Fruit fly (Drosophila melanogaster) S2 (cell line): ENCODE measurements around the gene CG6125.

Source experiments
- CG8478 ChIP-seq: fragments of >200 bp; optimal IDR thresholded peaks from 2 replicates; lab custom pipeline; 2018
- CTCF ChIP-seq, 2 experiments: fragments of >200 bp; optimal IDR thresholded peaks; 2 replicates each; lab custom pipeline; 2018

Gene CG6125

DNA sequence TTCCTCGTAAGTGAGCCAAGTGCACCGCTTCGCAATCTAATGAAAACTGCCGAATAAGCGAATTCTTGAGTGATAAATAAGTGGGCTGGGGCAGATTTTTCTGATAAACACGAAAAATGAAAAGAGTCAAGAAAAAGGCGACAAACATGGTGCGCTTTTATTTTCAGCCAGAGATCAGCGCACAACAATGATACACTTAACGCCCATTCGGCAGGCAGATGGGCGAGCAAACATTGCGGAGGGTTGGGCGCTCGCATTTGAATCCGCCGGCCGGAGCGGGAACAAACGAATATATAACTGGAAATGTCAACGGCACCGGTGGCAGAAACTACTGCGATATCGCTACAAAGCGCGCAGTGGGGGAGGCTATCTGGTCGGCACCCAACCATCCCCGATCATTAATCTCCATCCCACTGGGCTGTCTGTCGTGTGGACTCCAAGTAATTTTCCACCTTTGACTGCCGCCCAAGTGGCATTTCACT lies at the start of gene CG6125:
CG6125 (minus strand) TSS at position 51 of the 482 bp plus-strand sequence.
- no peak for TF ChIP-seq CTCF (optimal IDR thresholded peaks at IDR 0.05; lab: Kevin White, UChicago)
- TF ChIP-seq CG8478 (lab: Kevin White, UChicago) = no peak

DNA sequence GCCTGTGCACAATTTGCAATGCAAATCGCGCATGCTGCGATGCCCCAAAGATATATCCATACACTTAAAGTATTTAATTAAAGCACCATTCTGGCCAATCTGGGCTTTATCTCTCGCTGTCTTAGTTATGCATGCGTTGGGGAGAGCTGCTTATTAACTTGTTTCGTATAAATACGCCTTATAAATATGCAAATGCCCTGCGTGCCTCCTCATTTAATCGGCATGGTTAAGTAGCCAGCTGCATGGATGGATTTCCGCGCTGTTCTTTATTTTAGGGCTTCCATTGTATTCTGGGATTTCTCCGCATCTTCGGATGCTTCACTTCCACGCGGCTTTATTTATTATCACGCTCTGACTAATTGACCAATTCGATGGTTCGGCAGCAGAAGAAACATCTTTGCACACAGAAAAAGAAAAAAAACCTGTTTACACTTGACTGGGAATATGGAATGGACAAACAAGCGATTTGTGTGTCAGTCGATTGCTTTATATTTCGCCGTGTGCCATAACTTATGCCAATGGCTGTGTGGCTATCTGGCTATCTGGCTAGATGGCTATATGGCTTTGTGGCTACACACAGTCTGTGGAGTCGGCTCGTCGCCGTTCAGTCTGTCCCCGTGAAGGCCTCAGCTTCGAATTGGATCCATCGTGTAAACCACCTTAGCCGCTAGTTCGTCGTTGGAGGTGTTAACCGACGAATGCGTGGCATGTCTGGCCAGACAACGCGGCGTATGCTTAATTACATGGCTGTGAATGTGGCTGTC lies 44.7 kb upstream of the CG6125 start:
- TF ChIP-seq CG8478 (lab: Kevin White, UChicago) = no peak
- TF ChIP-seq CTCF (optimal IDR thresholded peaks at IDR 0.05; lab: Kevin White, UChicago) = no peak

DNA sequence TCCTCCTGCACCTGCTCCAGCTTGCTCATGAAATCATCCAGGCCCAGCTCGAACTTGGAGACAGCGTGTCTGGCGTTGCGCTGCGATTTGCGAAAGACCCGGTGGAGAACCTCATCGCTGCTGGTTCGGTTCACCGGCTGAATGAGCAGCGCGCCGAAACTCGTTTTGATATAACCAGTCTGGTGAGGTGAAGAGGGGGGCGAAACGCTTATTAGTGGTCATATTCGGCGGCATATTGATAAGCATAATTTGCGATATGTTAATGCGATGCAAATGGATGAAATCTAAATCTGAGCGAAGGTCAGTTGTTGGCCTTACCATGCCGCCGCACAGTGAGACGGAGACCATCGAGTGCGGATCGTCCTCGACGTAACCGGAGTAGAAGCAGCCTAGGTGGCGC lies 41.8 kb upstream of the CG6125 start:
- TF ChIP-seq CG8478 (lab: Kevin White, UChicago) (no peak), CTCF (optimal IDR thresholded peaks at IDR 0.05; lab: Kevin White, UChicago) (no peak)

dm6 chr3R:15447791-15448190 lies 40.9 kb upstream of the CG6125 start:
- TF ChIP-seq CG8478 (lab: Kevin White, UChicago) = no peak
- TF ChIP-seq CTCF (optimal IDR thresholded peaks at IDR 0.05; lab: Kevin White, UChicago) = no peak

DNA sequence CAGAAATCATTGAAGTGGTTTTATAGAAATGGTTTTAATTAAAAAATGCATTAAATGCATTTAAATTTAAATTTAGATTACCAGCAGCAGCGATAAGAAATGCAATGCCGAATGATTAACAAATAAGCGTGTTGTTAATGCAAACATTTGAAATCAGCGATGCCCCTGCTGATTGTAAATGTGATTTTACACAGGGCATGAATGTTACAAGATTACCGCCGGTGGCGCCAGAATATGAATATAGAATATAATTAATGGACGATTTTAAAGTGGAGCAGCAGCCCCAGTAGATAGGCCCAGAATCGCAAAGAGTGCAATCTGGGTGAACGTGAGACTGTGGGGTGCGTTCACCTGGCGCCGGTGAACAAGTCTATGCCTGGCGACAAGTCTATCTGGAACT lies 39.3 kb upstream of the CG6125 start:
- no peak for TF ChIP-seq CG8478 (lab: Kevin White, UChicago)
- TF ChIP-seq CTCF (optimal IDR thresholded peaks at IDR 0.05; lab: Kevin White, UChicago) = no peak

dm6 chr3R:15439669-15440068 lies 32.8 kb upstream of the CG6125 start, which contains the start of gene Act88F:
Gene Act88F, plus strand, starts transcription at chr3R:15439969.
- no peak for TF ChIP-seq CTCF (optimal IDR thresholded peaks at IDR 0.05; lab: Kevin White, UChicago)
- no peak for TF ChIP-seq CG8478 (lab: Kevin White, UChicago)

DNA sequence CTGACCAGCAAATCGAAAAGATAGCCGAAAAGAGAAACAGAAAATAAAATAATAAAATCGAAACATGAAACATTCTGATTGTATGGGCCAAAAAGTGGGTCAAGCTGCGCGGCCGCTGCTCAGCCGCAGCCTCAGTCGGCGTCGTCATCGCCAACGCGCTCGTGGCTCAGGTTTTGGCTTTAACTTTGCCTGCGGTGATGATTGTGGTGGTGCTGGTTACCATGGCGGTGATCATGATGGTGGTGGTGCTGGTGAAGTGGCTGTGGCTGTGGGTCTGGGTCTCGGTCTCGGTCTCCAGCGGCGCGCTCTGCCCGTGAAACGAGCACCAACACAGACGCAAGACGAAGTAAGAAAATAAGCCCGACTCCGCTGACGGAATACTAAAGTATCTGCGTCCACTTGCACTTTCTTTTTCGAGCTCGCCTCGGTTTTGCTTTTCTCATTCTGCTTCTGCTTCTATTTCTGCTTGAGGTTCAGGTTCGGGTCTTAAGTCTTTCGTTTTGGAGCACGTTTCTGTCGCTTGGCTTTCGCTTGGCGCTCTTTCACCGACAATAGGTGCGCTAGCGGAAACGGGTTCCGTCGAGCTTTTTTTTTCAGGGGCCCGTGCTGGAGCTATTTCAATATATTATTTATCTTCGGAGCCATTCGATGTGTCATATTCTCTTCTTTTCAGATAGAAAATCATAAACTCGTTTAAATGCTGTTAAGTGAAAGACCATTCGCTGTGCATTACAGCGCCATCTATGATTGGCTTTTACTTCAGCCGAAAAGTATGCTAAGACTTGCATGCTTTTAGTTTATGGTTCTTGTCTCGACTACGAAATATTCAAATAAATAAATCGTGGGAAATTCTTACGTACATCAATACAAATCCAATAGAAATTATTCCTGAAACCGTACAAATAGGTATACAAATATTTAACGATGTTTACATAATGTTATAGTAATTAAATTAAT lies 30.9 kb upstream of the CG6125 start:
- TF ChIP-seq CTCF (optimal IDR thresholded peaks at IDR 0.05; lab: Kevin White, UChicago) (peak; percentile 93 to 96), CG8478 (lab: Kevin White, UChicago) (no peak)

- TF ChIP-seq CG8478 (lab: Kevin White, UChicago) (no peak), CTCF (optimal IDR thresholded peaks at IDR 0.05; lab: Kevin White, UChicago) (no peak)
These were observed 29.9 kb upstream of the CG6125 start for dm6 chr3R:15436799-15437198.

- TF ChIP-seq CTCF (optimal IDR thresholded peaks at IDR 0.05; lab: Kevin White, UChicago) (no peak), CG8478 (lab: Kevin White, UChicago) (no peak)
These were observed 27.8 kb upstream of the CG6125 start, which contains the start of gene CG6118 for dm6 chr3R:15434676-15435075. Gene CG6118, minus strand, starts transcription at chr3R:15434738.

DNA sequence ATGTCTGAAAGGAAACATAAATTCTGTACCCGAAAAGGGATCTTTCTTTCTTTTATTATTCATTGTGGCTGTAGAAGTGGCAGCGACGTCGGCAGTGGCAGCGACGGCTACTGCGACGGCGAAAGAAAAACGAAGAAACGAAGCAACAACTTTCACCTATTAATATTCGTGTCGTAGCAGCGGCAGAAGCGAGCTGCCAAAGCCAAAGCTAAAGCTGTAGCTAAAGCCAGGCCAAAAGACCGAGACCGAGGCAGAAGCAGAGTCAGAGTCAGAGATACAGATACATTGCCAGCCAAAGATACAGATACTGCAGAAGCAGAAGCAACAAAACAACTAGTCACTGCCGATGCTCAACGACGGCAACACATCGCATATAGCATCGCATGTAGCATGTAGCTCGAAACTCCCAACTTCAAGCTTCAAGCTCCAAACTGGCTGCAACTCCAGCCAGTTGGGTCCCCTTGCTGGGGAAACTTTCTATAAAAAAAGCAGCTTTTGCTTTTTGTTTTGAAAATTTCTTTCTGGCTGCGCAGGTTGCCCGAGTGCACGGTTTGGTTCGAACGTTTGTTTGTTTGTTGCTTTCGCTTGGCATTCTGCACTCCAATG lies 26.6 kb upstream of the CG6125 start:
- no peak for TF ChIP-seq CG8478 (lab: Kevin White, UChicago)
- TF ChIP-seq CTCF (optimal IDR thresholded peaks at IDR 0.05; lab: Kevin White, UChicago) = no peak

- TF ChIP-seq CTCF (optimal IDR thresholded peaks at IDR 0.05; lab: Kevin White, UChicago) = peak; percentile 71 to 75
- TF ChIP-seq CG8478 (lab: Kevin White, UChicago) = no peak
These were observed 24.3 kb upstream of the CG6125 start for dm6 chr3R:15431142-15431541.

DNA sequence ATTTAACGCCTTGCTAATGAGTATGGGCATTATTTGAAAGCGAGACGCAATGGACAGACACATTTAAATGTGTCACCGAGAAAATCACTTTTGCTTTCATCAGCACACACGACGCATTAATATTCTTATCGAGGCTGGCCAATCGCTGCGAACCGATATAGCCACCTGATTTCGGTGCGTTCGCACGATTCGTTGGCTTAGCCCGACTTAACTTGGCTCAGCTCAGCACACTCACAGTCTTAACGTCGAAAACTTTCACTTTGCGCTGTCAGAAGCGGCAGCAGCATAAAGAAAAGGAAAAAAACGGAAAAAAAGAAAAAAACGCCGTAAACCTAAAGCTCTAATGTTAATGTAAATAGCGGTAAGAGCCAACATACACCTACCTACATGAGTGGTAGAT lies 23.5 kb upstream of the CG6125 start:
- no peak for TF ChIP-seq CG8478 (lab: Kevin White, UChicago)
- TF ChIP-seq CTCF (optimal IDR thresholded peaks at IDR 0.05; lab: Kevin White, UChicago) = no peak

dm6 chr3R:15427818-15428199 lies 20.9 kb upstream of the CG6125 start:
- no peak for TF ChIP-seq CG8478 (lab: Kevin White, UChicago)
- no peak for TF ChIP-seq CTCF (optimal IDR thresholded peaks at IDR 0.05; lab: Kevin White, UChicago)

dm6 chr3R:15427199-15427817 lies 20.4 kb upstream of the CG6125 start:
- no peak for TF ChIP-seq CTCF (optimal IDR thresholded peaks at IDR 0.05; lab: Kevin White, UChicago)
